Worm (Caenorhabditis elegans): ENCODE data around the gene nhr-6.

DNA sequence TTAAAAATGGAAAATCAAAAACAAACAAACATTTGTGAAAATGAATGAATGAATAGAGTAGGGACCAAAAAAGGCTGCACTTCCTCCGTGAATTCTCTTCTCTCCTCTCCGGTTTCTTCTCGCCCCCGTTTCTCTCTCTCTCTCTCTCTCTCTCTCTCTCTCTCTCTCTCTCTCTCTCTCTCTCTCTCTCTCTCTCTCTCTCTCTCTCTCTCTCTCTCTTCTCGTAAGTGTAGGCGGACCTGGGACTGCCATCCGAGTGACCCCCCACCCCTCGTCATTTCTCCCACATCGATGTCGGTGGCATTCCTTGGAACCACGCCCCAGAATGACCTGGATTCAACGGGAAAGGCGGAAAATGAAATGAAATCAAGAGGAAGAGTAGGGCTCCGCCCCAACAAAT is 6.6 kb upstream of the nhr-6 start:
- TF ChIP-seq nhr-11 (tag; optimal IDR thresholded peaks at IDR 0.05) (no peak), ama-1 (optimal IDR thresholded peaks at IDR 0.05) (no peak), unc-62 (GFP tag; optimal IDR thresholded peaks at IDR 0.05 in 1 of 2) (no peak), unc-62 (tag; optimal IDR thresholded peaks at IDR 0.05) (no peak), zag-1 (tag; optimal IDR thresholded peaks at IDR 0.05) (no peak), nhr-25 (tag; optimal IDR thresholded peaks at IDR 0.05; ENCODE audit: borderline replicate concordance, insufficient read depth) (no peak), madf-9 (GFP tag; conservative IDR thresholded peaks at IDR 0.05) (no peak), lin-13 (GFP tag; optimal IDR thresholded peaks at IDR 0.05) (no peak)

Measured in whole organism, L4 larva.